Fruit fly (Drosophila melanogaster): Measurements from ENCODE around the gene SmydA-3.

The SmydA-3 gene

dm6 chr2L:10849511-10850191 lies at the start of gene SmydA-3:
Gene SmydA-3, plus strand, starts transcription at chr2L:10850141.
- TF ChIP-seq dl (GFP tag; optimal IDR thresholded peaks at IDR 0.05; ENCODE audit: insufficient read depth in 1 of 2, partially characterized antibody in 2 of 2) (no peak), Dif (GFP tag; optimal IDR thresholded peaks at IDR 0.05; ENCODE audit: partially characterized antibody) (no peak), CrebA (GFP tag; optimal IDR thresholded peaks at IDR 0.05; ENCODE audit: borderline replicate concordance) (no peak), h (GFP tag; optimal IDR thresholded peaks at IDR 0.05) (peak; percentile 18), Hr83 (GFP tag; optimal IDR thresholded peaks at IDR 0.05; ENCODE audit: poor library complexity, severe bottlenecking) (no peak), jim (GFP tag; optimal IDR thresholded peaks at IDR 0.05) (no peak), rgr (GFP tag; optimal IDR thresholded peaks at IDR 0.05) (peak; percentile 9), Mio (GFP tag; optimal IDR thresholded peaks at IDR 0.05) (no peak), HLH106 (tag; optimal IDR thresholded peaks at IDR 0.05) (no peak), lola (GFP tag; optimal IDR thresholded peaks at IDR 0.05) (no peak), foxo (GFP tag; optimal IDR thresholded peaks at IDR 0.05) (peak in 1 of 2 experiments; percentile 37), Vsx2 (GFP tag; optimal IDR thresholded peaks at IDR 0.05; ENCODE audit: partially characterized antibody) (no peak), brk (GFP tag; optimal IDR thresholded peaks at IDR 0.05) (no peak), Hnf4 (GFP tag; optimal IDR thresholded peaks at IDR 0.05) (no peak), OdsH (GFP tag; optimal IDR thresholded peaks at IDR 0.05) (peak; percentile 3), Abd-B (GFP tag; optimal IDR thresholded peaks at IDR 0.05) (no peak)

dm6 chr2L:10800877-10801719 lies 48.8 kb upstream of the SmydA-3 start, which contains the start of gene CG31869:
Gene CG31869, minus strand, starts transcription at chr2L:10801109.
- TF ChIP-seq foxo (GFP tag; optimal IDR thresholded peaks at IDR 0.05) (peak in 1 of 2 experiments; percentile 1), h (GFP tag; optimal IDR thresholded peaks at IDR 0.05) (peak; percentile 38), Rel (GFP tag; optimal IDR thresholded peaks at IDR 0.05) (no peak), Rel (tag; optimal IDR thresholded peaks at IDR 0.05) (peak; percentile 13), Dif (GFP tag; optimal IDR thresholded peaks at IDR 0.05; ENCODE audit: partially characterized antibody) (peak; percentile 68), CG9705 (GFP tag; optimal IDR thresholded peaks at IDR 0.05) (no peak), ey (GFP tag; optimal IDR thresholded peaks at IDR 0.05) (peak; percentile 2), Dfd (GFP tag; optimal IDR thresholded peaks at IDR 0.05) (no peak), psq (GFP tag; optimal IDR thresholded peaks at IDR 0.05) (peak; percentile 6), Hr83 (GFP tag; optimal IDR thresholded peaks at IDR 0.05; ENCODE audit: poor library complexity, severe bottlenecking) (peak; percentile 38), fru (GFP tag; optimal IDR thresholded peaks at IDR 0.05) (peak; percentile 17), Myc (optimal IDR thresholded peaks at IDR 0.05) (peak; percentile 95)

- TF ChIP-seq N (GFP tag; optimal IDR thresholded peaks at IDR 0.05) (no peak), Rel (GFP tag; optimal IDR thresholded peaks at IDR 0.05) (no peak), Rel (tag; optimal IDR thresholded peaks at IDR 0.05) (peak; percentile 48)
Observed at dm6 chr2L:10801951-10802780, 47.8 kb upstream of the SmydA-3 start.

- no peak for TF ChIP-seq Abd-B (GFP tag; optimal IDR thresholded peaks at IDR 0.05)
- no peak for TF ChIP-seq dmrt93B (GFP tag; optimal IDR thresholded peaks at IDR 0.05)
Observed at dm6 chr2L:10818807-10819206, 31.1 kb upstream of the SmydA-3 start, which contains the start of gene CG6508. Gene CG6508, plus strand, starts transcription at chr2L:10819107.

- no peak for TF ChIP-seq sv (GFP tag; optimal IDR thresholded peaks at IDR 0.05)
- TF ChIP-seq Hnf4 (GFP tag; optimal IDR thresholded peaks at IDR 0.05) = no peak
- TF ChIP-seq OdsH (GFP tag; optimal IDR thresholded peaks at IDR 0.05) = no peak
- no peak for TF ChIP-seq psq (GFP tag; optimal IDR thresholded peaks at IDR 0.05)
- no peak for TF ChIP-seq Hr83 (GFP tag; optimal IDR thresholded peaks at IDR 0.05; ENCODE audit: poor library complexity, severe bottlenecking)
- no peak for TF ChIP-seq Rel (GFP tag; optimal IDR thresholded peaks at IDR 0.05)
- no peak for TF ChIP-seq Rel (tag; optimal IDR thresholded peaks at IDR 0.05)
- TF ChIP-seq Dfd (GFP tag; optimal IDR thresholded peaks at IDR 0.05) = no peak
- no peak for TF ChIP-seq Jra (GFP tag; optimal IDR thresholded peaks at IDR 0.05)
- TF ChIP-seq br (GFP tag; optimal IDR thresholded peaks at IDR 0.05) = no peak
- no peak for TF ChIP-seq CG32264 (GFP tag; optimal IDR thresholded peaks at IDR 0.05)
- no peak for TF ChIP-seq tai (GFP tag; optimal IDR thresholded peaks at IDR 0.05)
- TF ChIP-seq foxo (GFP tag; optimal IDR thresholded peaks at IDR 0.05) = no peak
- no peak for TF ChIP-seq fru (GFP tag; optimal IDR thresholded peaks at IDR 0.05)
- TF ChIP-seq woc (GFP tag; optimal IDR thresholded peaks at IDR 0.05) = no peak
- no peak for TF ChIP-seq pan (optimal IDR thresholded peaks at IDR 0.05)
- no peak for TF ChIP-seq Abd-B (GFP tag; optimal IDR thresholded peaks at IDR 0.05)
- TF ChIP-seq Sp1 (GFP tag; optimal IDR thresholded peaks at IDR 0.05) = no peak
- no peak for TF ChIP-seq sage (GFP tag; optimal IDR thresholded peaks at IDR 0.05)
- TF ChIP-seq Hr78 (GFP tag; optimal IDR thresholded peaks at IDR 0.05) = no peak
- TF ChIP-seq jim (GFP tag; optimal IDR thresholded peaks at IDR 0.05) = no peak
Observed at dm6 chr2L:10820405-10820804, 29.5 kb upstream of the SmydA-3 start, which contains the start of gene CG17134. Gene CG17134, plus strand, starts transcription at chr2L:10820705.

Data from whole organism, wandering third instar larva.